Fruit fly (Drosophila melanogaster): ENCODE measurements around the gene Smox.
A peak's percentile ranks its signal among the peaks of the same experiment; 100 is the strongest.

Gene Smox

DNA sequence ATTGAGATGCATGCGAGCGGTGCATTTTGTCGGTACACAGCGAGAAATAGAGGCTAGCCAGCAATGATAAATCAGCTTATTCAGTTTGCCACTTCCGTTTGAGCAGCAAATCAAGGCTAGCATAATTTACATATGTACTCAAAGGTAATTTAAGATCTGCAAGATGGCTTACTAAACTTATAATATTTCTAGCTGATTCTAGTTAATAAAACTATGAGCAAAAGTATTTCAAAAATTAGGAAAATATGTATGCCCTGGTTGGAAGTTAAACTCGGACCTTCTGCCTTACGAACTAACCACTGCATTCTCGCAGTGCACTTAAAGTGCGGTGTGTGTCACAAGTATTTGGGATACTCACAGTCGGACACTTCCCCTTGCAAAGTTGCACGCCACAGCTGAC, 19.2 kb downstream of the Smox start:
- no peak for TF ChIP-seq CG17801 (GFP tag; optimal IDR thresholded peaks at IDR 0.05; ENCODE audit: partially characterized antibody)

DNA sequence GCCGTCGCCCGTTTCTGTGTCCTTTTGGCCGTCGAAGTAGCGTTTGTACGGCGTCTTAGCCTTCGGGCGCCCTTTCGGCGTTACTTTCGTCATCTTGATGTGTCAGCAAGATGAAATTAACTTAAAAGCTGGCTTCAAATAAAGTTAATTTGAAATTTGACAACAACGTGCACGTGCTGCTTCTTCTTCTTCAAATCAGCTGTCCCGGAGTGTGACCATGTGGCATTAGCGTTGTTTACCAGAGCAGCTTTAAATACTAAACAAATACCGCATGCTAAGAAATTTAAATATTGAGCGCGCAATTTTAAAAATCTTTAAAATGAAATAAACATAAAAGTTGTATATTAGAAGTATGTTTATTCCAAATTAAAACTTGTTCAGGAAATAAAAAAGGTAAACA, 21.1 kb downstream of the Smox start, which contains the start of gene CG2260:
CG2260 (minus strand) TSS at position 209 of the 400 bp plus-strand sequence.
- peak; percentile 19 for TF ChIP-seq CG17801 (GFP tag; optimal IDR thresholded peaks at IDR 0.05; ENCODE audit: partially characterized antibody)

DNA sequence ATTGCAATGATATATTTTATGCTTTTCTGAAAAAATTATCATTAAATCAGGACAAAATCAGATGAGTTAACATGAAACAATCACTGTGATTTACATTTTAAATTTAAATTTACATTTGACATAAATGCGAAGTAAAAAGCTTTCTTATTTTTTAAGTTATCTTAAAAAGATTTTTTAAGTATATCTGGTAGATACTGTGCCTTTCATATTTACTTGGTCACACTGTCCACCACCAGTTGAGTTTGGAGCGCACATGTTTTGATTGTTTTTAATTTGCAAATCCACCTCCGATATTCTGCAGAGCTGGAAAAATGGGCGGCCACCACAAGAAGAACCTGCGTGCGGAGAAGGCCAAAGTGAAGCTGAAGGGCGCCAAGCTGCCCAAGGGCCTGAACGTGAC, 25.3 kb downstream of the Smox start, which contains the start of gene CG1575:
CG1575 (plus strand) TSS at position 200 of the 400 bp plus-strand sequence.
- TF ChIP-seq CG17801 (GFP tag; optimal IDR thresholded peaks at IDR 0.05; ENCODE audit: partially characterized antibody) = no peak

DNA sequence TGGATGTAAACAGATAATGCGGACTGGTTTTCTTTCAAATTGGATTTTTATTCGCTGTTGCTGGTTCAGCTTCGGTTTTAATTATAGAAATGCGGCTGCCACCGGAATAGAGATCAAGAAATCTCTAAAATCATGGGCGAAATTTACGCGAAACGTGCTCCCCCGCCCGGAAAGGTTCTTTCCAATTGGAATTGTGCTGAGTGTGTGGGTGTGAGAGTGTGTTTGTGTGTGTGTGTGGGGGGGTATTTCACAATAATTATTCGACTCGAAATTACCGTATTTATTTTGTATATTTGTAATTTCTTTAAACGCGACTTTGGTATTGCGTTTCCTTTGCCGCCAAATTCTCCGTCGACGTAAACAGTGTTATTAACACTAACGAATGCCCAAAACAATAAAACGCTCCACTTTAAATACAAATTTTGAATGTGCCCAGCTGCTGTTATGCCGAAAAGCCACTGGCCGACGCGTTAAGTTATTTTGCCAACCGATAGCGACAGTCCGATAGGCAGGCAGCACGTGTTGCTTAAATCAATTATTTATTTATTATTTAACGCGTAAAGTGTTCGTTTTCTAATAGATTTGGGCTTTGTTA, 26.3 kb downstream of the Smox start, which contains the start of gene Gclc:
Gclc (minus strand) TSS at position 431 of the 595 bp plus-strand sequence.
- no peak for TF ChIP-seq CG17801 (GFP tag; optimal IDR thresholded peaks at IDR 0.05; ENCODE audit: partially characterized antibody)

DNA sequence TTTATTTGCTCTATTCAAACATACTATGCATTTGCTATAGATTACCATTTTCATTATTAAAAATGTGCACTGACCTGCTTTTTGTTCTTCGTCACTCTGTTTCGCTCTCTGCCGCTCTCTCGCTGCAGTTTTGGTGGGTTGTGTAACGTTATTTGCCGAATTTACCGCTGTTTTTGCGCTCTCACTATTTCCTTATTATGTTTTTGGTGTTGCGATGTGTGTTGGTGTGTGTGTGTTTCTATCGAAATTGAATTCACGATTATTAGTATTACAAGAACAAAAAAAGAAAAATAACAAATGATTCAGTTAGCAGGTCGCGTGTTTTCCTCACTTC, 26.8 kb downstream of the Smox start:
- no peak for TF ChIP-seq CG17801 (GFP tag; optimal IDR thresholded peaks at IDR 0.05; ENCODE audit: partially characterized antibody)

DNA sequence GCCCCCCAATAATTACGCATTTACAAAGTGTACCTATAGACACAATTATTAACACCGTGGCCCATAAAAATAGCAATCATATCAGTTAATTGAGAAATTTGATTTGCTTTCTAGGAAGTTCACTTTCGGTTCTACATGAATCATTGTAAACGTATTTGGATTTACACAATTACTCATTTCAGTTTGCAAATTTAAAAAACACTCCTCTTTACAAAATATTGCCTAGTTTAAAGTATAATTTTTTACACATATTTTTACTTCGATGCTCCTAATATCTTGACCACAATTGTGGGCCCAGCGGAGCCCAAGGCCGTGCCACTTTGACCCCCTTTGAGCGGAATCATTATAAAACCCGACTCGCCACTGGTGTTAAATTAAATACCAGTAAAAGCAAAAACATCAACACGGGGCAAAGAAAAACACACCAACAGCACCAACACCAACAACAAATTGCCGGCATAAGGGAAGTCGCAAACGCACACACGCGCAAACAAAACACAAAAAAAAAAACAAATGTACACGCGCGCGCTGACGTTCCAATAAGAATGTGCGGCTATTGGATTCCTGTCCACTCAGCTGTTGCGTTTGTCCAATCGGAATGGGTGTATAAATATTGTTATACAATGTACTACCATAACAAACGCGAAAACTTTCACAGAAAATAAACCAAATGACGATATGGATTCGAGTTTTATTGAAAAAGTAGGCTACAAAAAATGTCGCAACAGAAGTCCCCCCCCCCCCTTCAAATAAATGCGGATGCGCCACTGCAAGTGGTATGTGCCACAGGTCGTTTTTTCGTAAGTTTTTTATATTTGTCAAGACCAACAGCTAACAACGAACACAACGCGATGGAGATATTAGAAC, 27.4 kb downstream of the Smox start:
- peak; percentile 72 for TF ChIP-seq CG17801 (GFP tag; optimal IDR thresholded peaks at IDR 0.05; ENCODE audit: partially characterized antibody)

DNA sequence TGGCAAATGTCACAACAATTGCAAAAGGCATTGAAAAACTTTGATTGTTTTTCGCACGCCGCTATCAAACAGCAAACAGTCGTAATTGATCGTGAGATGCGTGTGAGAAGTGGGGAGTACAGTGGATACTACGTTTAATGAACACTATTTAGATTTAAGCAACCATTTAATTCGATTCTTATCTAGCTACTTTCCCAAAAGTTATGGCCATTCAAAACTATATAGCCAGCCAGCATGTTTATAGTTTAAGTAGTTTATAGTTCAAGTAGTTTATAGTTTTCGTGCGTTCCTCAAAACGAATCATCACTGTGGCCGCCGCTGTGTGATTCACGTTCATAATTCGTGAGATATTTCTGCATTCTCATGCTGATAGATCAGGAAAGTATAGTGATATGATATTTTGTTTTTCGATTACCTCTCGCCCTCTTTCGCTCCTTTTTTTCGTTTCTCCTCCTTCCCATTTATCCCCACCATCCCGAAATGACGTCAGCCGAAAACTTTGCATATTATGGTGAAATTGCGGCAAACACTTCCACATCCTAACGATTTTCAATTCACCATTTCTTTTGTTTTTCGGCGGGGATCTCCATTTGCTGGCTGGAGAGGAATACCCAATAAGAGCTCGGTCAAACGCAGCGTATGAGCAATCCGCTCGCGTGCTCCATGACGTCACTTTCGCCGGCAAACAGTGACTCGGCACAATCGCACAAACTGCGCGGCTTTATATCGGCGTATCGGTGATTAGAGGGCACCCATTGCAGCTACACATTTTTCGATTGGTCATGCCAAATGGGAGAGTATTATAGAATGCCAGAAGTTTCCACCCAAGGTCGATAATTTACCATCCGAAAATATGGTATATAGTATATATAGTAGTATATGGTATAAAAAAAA, 28.4 kb downstream of the Smox start:
- peak; percentile 61 for TF ChIP-seq CG17801 (GFP tag; optimal IDR thresholded peaks at IDR 0.05; ENCODE audit: partially characterized antibody)

DNA sequence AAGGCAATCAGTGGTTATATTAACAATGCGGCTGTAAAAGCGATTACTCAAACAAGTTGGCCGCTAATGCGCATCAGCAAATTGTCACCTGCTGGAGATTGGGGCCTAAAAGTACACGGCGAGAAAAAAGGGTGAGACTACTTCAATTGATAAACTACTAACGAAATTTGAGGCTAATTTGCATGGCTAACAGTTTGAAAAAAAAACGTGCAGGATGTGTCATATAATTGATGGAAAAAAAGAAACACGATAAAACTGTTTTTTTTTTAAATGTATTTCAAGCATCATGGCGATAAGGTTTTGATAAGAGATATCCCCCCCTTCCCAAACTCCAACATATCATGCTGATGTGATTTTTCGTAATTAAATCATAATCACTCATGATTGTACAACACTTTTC, 29.4 kb downstream of the Smox start:
- no peak for TF ChIP-seq CG17801 (GFP tag; optimal IDR thresholded peaks at IDR 0.05; ENCODE audit: partially characterized antibody)

DNA sequence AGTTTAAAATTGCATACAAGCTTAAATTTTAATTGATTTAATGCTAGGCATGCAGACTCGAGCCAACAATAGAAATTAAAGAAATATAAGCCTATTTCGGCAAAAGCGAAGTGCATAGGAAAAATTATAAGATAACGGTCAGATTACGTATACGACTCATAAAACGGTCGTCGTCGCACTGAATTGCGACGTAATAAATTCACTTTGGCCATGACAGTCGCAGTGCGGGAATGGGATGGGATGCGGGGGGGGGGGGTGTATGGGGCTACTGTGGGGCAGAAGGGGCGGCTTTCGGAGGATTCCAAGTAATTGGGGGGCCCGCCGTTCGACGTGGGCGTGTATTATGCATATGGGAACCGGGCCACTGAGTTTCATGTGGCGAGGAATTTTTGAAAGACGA, 31.1 kb downstream of the Smox start:
- TF ChIP-seq CG17801 (GFP tag; optimal IDR thresholded peaks at IDR 0.05; ENCODE audit: partially characterized antibody) = no peak

DNA sequence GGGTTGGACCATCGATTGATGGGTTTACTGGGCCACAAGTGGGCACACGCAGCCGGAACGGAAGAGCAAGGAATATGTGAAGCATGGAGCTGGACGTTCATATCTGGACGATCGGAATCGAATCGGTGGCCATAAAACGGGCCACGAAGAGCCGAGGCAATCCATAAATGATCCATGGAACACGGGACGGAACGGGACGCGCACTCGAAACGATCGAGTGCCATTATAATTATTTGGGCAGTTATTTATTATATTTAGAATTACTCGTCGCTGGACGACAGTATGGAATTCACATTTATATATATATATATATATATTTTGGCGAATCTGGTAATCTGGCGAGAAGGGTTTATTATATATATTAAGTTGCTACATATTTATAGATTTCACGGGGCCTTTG, 34.1 kb downstream of the Smox start:
- no peak for TF ChIP-seq CG17801 (GFP tag; optimal IDR thresholded peaks at IDR 0.05; ENCODE audit: partially characterized antibody)

DNA sequence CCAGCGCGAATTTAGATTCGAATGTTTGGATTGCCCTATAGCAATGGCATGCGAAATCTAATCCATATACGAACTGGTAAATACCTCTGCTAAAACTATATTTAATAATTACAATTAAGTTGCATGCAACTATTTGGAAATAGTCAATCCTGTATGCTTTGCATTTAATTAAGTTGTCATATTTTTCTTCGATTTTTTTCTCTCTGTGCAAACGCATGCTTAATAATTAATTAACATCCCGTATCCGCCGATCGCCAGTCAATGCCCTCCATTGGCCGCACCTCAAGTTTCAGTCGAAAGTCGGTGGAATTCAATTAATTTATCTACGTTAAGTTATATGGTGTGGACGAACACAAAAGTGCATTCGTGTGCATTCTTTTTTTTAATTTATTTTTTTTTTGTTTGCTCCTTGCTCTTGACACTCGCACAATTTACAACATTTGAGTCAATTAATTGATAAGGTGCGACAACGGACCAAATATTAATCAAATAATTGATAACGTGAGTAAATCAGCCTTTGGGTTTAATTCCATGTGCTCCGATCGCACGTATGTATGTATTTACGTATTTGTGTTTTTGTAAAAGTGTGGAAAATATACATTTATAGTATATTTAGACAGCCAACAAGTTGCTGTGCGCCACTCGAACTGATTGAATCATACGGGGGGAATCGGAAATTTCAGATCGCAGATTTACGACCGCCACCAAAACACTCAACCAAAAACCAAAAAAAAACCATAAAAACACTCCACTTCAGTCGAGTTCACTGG, 35.6 kb downstream of the Smox start:
- peak; percentile 6 for TF ChIP-seq CG17801 (GFP tag; optimal IDR thresholded peaks at IDR 0.05; ENCODE audit: partially characterized antibody)

DNA sequence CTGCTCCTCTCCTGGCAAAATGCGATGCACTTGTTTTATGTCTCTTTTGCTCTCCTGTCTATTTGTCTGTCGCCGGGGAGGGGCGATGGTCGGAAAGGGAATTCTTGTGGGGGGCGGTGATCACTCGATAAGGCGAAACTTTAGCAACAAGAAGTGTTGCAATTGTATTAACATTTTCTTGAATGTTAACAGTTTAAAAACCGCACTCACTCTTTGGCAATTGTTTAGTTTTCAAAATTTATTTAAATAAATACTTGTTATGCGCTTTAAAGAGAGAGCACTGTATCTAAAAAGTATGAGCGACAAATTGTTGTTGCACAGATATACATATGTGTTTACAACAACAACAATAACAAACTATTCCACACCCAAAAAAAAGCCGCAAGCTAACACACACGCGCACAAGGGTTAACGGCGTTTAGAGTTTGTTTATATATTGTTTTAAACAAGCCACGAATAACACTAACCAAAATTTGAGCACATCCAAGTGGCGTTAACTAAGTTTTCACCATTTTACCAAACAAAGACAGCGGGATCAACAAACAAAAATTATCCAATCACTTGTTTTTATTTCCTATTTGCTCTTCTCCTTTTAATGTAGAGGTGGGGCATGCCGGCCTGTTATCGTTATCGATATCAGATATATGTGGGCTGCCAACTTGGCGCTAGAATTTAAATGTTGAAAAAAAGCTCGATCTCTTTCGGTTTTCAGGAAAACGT, 40.4 kb downstream of the Smox start, which contains the start of gene CG2258:
CG2258 (minus strand) TSS at position 617 of the 720 bp plus-strand sequence.
- peak; percentile 98 for TF ChIP-seq CG17801 (GFP tag; optimal IDR thresholded peaks at IDR 0.05; ENCODE audit: partially characterized antibody)

DNA sequence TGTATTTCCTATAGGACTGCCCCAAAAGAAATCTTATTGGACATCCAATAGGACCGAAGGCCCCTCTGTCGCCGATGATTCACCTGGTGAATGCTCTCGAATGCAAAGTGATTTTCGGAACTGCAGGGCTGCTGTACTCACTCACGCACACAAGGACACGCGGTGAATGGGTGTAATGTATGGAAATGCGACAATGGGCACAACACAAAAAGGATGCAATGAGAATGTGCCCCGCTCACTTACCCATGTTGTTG, 41.3 kb downstream of the Smox start:
- TF ChIP-seq CG17801 (GFP tag; optimal IDR thresholded peaks at IDR 0.05; ENCODE audit: partially characterized antibody) = no peak

Data from ovary, adult (tissue).